Fruit fly (Drosophila melanogaster): ENCODE data around the gene CG33995.

The CG33995 gene

dm6 chr2L:5004677-5005463, 38.2 kb upstream of the CG33995 start (continued):
- peak; percentile 74 for TF ChIP-seq CG15073 (GFP tag; optimal IDR thresholded peaks at IDR 0.05)
- peak; percentile 96 for TF ChIP-seq NfI (GFP tag; optimal IDR thresholded peaks at IDR 0.05)
- TF ChIP-seq dan (GFP tag; IDR thresholded peaks at IDR 0.05): peak; percentile 78
- TF ChIP-seq CG2120 (GFP tag; optimal IDR thresholded peaks at IDR 0.05): peak; percentile 99
- TF ChIP-seq CG1024 (GFP tag; IDR thresholded peaks at IDR 0.05): peak; percentile 87
- TF ChIP-seq ab (GFP tag; optimal IDR thresholded peaks at IDR 0.05): peak; percentile 85
- TF ChIP-seq sc (optimal IDR thresholded peaks at IDR 0.05): no peak
- TF ChIP-seq sc (GFP tag; optimal IDR thresholded peaks at IDR 0.05): peak; percentile 79
- peak; percentile 9 to 58 for TF ChIP-seq insv (GFP tag; optimal IDR thresholded peaks at IDR 0.05)
- TF ChIP-seq CG13624 (GFP tag; optimal IDR thresholded peaks at IDR 0.05): peak; percentile 97
- peak; percentile 92 for TF ChIP-seq al (GFP tag; IDR thresholded peaks at IDR 0.05)
- TF ChIP-seq CG15011 (GFP tag; optimal IDR thresholded peaks at IDR 0.05): peak; percentile 93
- TF ChIP-seq CG12769 (tag; optimal IDR thresholded peaks at IDR 0.05): peak; percentile 95
- TF ChIP-seq Atf3 (GFP tag; optimal IDR thresholded peaks at IDR 0.05): peak; percentile 85
- peak; percentile 46 for TF ChIP-seq lbe (GFP tag; optimal IDR thresholded peaks at IDR 0.05)
- peak in 1 of 3 experiments; percentile 80 for TF ChIP-seq lola (GFP tag; optimal IDR thresholded peaks at IDR 0.05)
- TF ChIP-seq CG11695 (GFP tag; IDR thresholded peaks at IDR 0.05): peak; percentile 96
- peak; percentile 94 for TF ChIP-seq Sox102F (GFP tag; optimal IDR thresholded peaks at IDR 0.05)
- TF ChIP-seq Blimp-1 (GFP tag; optimal IDR thresholded peaks at IDR 0.05): peak; percentile 90
- TF ChIP-seq CG5953 (GFP tag; IDR thresholded peaks at IDR 0.05): peak; percentile 95
- TF ChIP-seq CG4707 (GFP tag; optimal IDR thresholded peaks at IDR 0.05): peak; percentile 80
- TF ChIP-seq cas (GFP tag; IDR thresholded peaks at IDR 0.05): peak; percentile 95
- peak; percentile 95 for TF ChIP-seq cwo (GFP tag; optimal IDR thresholded peaks at IDR 0.05)
- peak; percentile 92 for TF ChIP-seq CG4820 (GFP tag; optimal IDR thresholded peaks at IDR 0.05)
- TF ChIP-seq ttk (GFP tag; IDR thresholded peaks at IDR 0.05): peak; percentile 93
- peak; percentile 96 for TF ChIP-seq CG11247 (GFP tag; IDR thresholded peaks at IDR 0.05)
- TF ChIP-seq CG4730 (GFP tag; IDR thresholded peaks at IDR 0.05): peak; percentile 94
- TF ChIP-seq z (GFP tag; IDR thresholded peaks at IDR 0.05): peak; percentile 56; the same call in 1 of the 3 replicates
- peak; percentile 98 for TF ChIP-seq CG14014 (GFP tag; IDR thresholded peaks at IDR 0.05)
- TF ChIP-seq Lhr (GFP tag; optimal IDR thresholded peaks at IDR 0.05): peak; percentile 67
- TF ChIP-seq CG2875 (GFP tag; optimal IDR thresholded peaks at IDR 0.05): peak; percentile 88
- TF ChIP-seq lilli (GFP tag; optimal IDR thresholded peaks at IDR 0.05): peak; percentile 97
- peak; percentile 96 for TF ChIP-seq CG34422 (GFP tag; IDR thresholded peaks at IDR 0.05)
- TF ChIP-seq pfk (GFP tag; optimal IDR thresholded peaks at IDR 0.05): peak; percentile 50
- peak; percentile 89 for TF ChIP-seq MBD-R2 (GFP tag; IDR thresholded peaks at IDR 0.05)
- peak; percentile 92 for TF ChIP-seq org-1 (GFP tag; optimal IDR thresholded peaks at IDR 0.05)
- peak; percentile 72 for TF ChIP-seq CG17802 (tag; optimal IDR thresholded peaks at IDR 0.05)
- TF ChIP-seq crol (GFP tag; IDR thresholded peaks at IDR 0.05): peak; percentile 78
- no peak for TF ChIP-seq cg (GFP tag; optimal IDR thresholded peaks at IDR 0.05)
- TF ChIP-seq Bdp1 (GFP tag; optimal IDR thresholded peaks at IDR 0.05): peak; percentile 89
- peak; percentile 91 for TF ChIP-seq Mes4 (GFP tag; optimal IDR thresholded peaks at IDR 0.05)
- TF ChIP-seq cad (GFP tag; optimal IDR thresholded peaks at IDR 0.05): no peak
- TF ChIP-seq Jarid2 (GFP tag; optimal IDR thresholded peaks at IDR 0.05): peak; percentile 61
- peak; percentile 93 for TF ChIP-seq luna (GFP tag; optimal IDR thresholded peaks at IDR 0.05)

Measured in whole organism, embryonic.